Fruit fly (Drosophila melanogaster) whole organism, pupa: ENCODE results near the gene MED26.

Source experiments
- CG10348 ChIP-seq: fragments of 200-800 bp; sonication (Bioruptor generic); IDR thresholded peaks from 2 replicates; pipeline ENCODE4 v1.3.6; 2022; ENCODE audit warnings: missing biosample characterization, missing genetic modification characterization
- CG17806 ChIP-seq: fragments of 200-800 bp; sonication (Bioruptor generic); optimal IDR thresholded peaks from 2 replicates; lab custom pipeline; 2018; ENCODE audit warnings: missing biosample characterization, mild to moderate bottlenecking, missing genetic modification characterization, moderate library complexity
- CG32121 ChIP-seq: fragments of 200-800 bp; sonication (Bioruptor generic); IDR thresholded peaks from 2 replicates; pipeline ENCODE4 v1.3.6; 2022; ENCODE audit warnings: missing biosample characterization, missing genetic modification characterization
- CG8301 ChIP-seq: fragments of 200-800 bp; sonication (Bioruptor generic); optimal IDR thresholded peaks from 2 replicates; lab custom pipeline; 2018; ENCODE audit warnings: missing biosample characterization, mild to moderate bottlenecking, missing genetic modification characterization
- CG9948 ChIP-seq: fragments of 200-800 bp; sonication (Bioruptor generic); optimal IDR thresholded peaks from 2 replicates; lab custom pipeline; 2018; ENCODE audit warnings: missing biosample characterization, mild to moderate bottlenecking, missing genetic modification characterization, moderate library complexity
- D1 ChIP-seq: fragments of 200-800 bp; sonication (Bioruptor generic); optimal IDR thresholded peaks from 2 replicates; lab custom pipeline; 2018; ENCODE audit warnings: missing biosample characterization, mild to moderate bottlenecking, missing genetic modification characterization, moderate library complexity
- EcR ChIP-seq: fragments of 200-800 bp; sonication (Bioruptor generic); optimal IDR thresholded peaks from 3 replicates; lab custom pipeline; 2019; ENCODE audit warnings: missing biosample characterization, missing genetic modification characterization, mild to moderate bottlenecking, moderate library complexity, missing genetic modification reagents
- fd96Ca ChIP-seq: fragments of 200-800 bp; sonication (Bioruptor generic); IDR thresholded peaks from 3 replicates; pipeline ENCODE4 v1.3.6; 2022; ENCODE audit warnings: missing biosample characterization, missing genetic modification characterization
- gl ChIP-seq: fragments of 200-800 bp; sonication (Bioruptor generic); optimal IDR thresholded peaks from 2 replicates; lab custom pipeline; 2018; ENCODE audit warnings: missing biosample characterization, mild to moderate bottlenecking, missing genetic modification characterization

- TF ChIP-seq CG10348 (no peak), CG8301 (tag; lab: Kevin White, UChicago) (no peak), D1 (tag; lab: Kevin White, UChicago) (no peak), CG17806 (tag; lab: Kevin White, UChicago) (no peak), CG9948 (tag; lab: Kevin White, UChicago) (no peak), CG32121 (GFP tag; lab: Robert Waterston, UW) (no peak), gl (tag; lab: Kevin White, UChicago) (no peak), EcR (GFP tag; lab: Kevin White, UChicago) (no peak), fd96Ca (GFP tag; lab: Robert Waterston, UW) (no peak)
These were observed 45.7 kb upstream of the MED26 start for dm6 chr4:834452-834820.
